Worm (Caenorhabditis elegans) whole organism, late embryonic: ENCODE data around the gene fip-2.

Source experiments
- ama-1 ChIP-seq: fragments of 150-350 bp; optimal IDR thresholded peaks from 2 replicates; lab custom pipeline; 2014
- ceh-18 ChIP-seq: sonication (generic microtip); optimal IDR thresholded peaks from 2 replicates; lab custom pipeline; 2016; ENCODE audit warnings: missing genetic modification characterization, missing compliant biosample characterization
- che-1 ChIP-seq: sonication (generic microtip); optimal IDR thresholded peaks from 2 replicates; lab custom pipeline; 2016; ENCODE audit warnings: mild to moderate bottlenecking, missing genetic modification characterization, missing compliant biosample characterization
- elt-2 ChIP-seq: sonication (generic microtip); optimal IDR thresholded peaks from 2 replicates; lab custom pipeline; 2016; ENCODE audit warnings: missing genetic modification reagents, missing genetic modification characterization, missing compliant biosample characterization
- gmeb-2 ChIP-seq: sonication (generic microtip); optimal IDR thresholded peaks from 2 replicates; lab custom pipeline; 2016; ENCODE audit warnings: missing genetic modification characterization, inconsistent platforms, missing compliant biosample characterization
- hlh-13 ChIP-seq: fragments of 200-800 bp; sonication (Bioruptor generic); optimal IDR thresholded peaks from 2 replicates; lab custom pipeline; 2018; ENCODE audit warnings: mild to moderate bottlenecking, missing genetic modification characterization, missing compliant biosample characterization
- nfya-1 ChIP-seq: sonication (generic microtip); optimal IDR thresholded peaks from 2 replicates; lab custom pipeline; 2017; ENCODE audit warnings: missing genetic modification characterization, mild to moderate bottlenecking, missing compliant biosample characterization, antibody characterized with exemption, moderate library complexity
- odd-2 ChIP-seq: sonication (generic microtip); optimal IDR thresholded peaks from 2 replicates; lab custom pipeline; 2017; ENCODE audit warnings: antibody characterized with exemption, mild to moderate bottlenecking, missing genetic modification characterization, missing compliant biosample characterization
- pag-3 ChIP-seq: sonication (generic microtip); optimal IDR thresholded peaks from 2 replicates; lab custom pipeline; 2016; ENCODE audit warnings: missing compliant biosample characterization, missing genetic modification characterization, borderline replicate concordance
- pqm-1 ChIP-seq: sonication (generic microtip); optimal IDR thresholded peaks from 2 replicates; lab custom pipeline; 2016; ENCODE audit warnings: missing genetic modification characterization, missing compliant biosample characterization
- sox-4 ChIP-seq: sonication (generic microtip); optimal IDR thresholded peaks from 2 replicates; lab custom pipeline; 2017; ENCODE audit warnings: mild to moderate bottlenecking, missing genetic modification characterization, inconsistent platforms, missing compliant biosample characterization
- ztf-16 ChIP-seq: sonication (generic microtip); optimal IDR thresholded peaks from 2 replicates; lab custom pipeline; 2017; ENCODE audit warnings: missing genetic modification characterization, missing compliant biosample characterization

DNA sequence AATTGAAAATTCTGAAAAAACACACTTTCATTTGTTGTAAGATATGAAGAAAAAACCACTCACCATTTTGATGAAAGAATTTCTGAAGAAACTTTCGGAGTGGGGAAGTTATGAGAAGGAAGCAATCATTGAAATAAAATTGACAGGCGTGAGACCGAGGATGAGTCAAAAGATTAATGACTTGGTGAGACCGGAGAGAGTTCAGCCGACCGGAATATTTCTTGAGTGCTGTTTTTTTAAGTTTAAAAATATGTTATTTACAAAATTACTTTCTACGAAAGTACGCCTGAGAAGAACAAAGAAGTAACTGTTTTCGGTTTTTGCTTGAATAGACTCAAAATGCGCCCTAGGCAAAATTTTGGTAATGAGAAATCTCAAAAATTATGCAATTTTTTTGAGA, 11.5 kb upstream of the fip-2 start, which contains the start of gene C25E10.10:
- no peak for TF ChIP-seq ceh-18 (tag; lab: Kevin White, UChicago)
- TF ChIP-seq gmeb-2 (tag; lab: Kevin White, UChicago): no peak
- no peak for TF ChIP-seq ama-1
- TF ChIP-seq pqm-1 (tag; lab: Kevin White, UChicago): no peak
- no peak for TF ChIP-seq pag-3 (tag; lab: Kevin White, UChicago)
- TF ChIP-seq nfya-1: no peak
- no peak for TF ChIP-seq odd-2 (tag; lab: Kevin White, UChicago)
- TF ChIP-seq hlh-13 (GFP tag; lab: Kevin White, UChicago): no peak
- TF ChIP-seq elt-2 (tag; lab: Kevin White, UChicago): no peak
- TF ChIP-seq che-1 (tag; lab: Kevin White, UChicago): no peak
- no peak for TF ChIP-seq ztf-16
- TF ChIP-seq sox-4 (tag; lab: Kevin White, UChicago): no peak
